Fruit fly (Drosophila melanogaster) whole organism, embryonic: ENCODE results near the gene CG9497.

ENCODE experiments used
- ATbp ChIP-seq: fragments of 200-800 bp; sonication (Bioruptor generic); optimal IDR thresholded peaks from 2 replicates; lab custom pipeline; 2017; ENCODE audit warnings: missing biosample characterization, mild to moderate bottlenecking, missing genetic modification characterization, missing genetic modification reagents
- B-H1 ChIP-seq: fragments of 200-800 bp; sonication (Bioruptor generic); IDR thresholded peaks from 3 replicates; pipeline ENCODE4 v1.3.6; 2022; ENCODE audit warnings: missing biosample characterization, missing genetic modification characterization
- C15 ChIP-seq: fragments of 200-800 bp; sonication (Bioruptor generic); IDR thresholded peaks from 3 replicates; pipeline ENCODE4 v1.3.6; 2022; ENCODE audit warnings: missing biosample characterization, missing genetic modification characterization
- CG13424 ChIP-seq: fragments of 200-800 bp; sonication (Bioruptor generic); optimal IDR thresholded peaks from 2 replicates; lab custom pipeline; 2019; ENCODE audit warnings: missing biosample characterization, mild to moderate bottlenecking, missing genetic modification characterization, moderate library complexity
- CG2120 ChIP-seq: fragments of 200-800 bp; sonication (Bioruptor generic); optimal IDR thresholded peaks from 3 replicates; lab custom pipeline; 2016; ENCODE audit warnings: missing biosample characterization, missing genetic modification characterization
- CG2678 ChIP-seq: fragments of 200-800 bp; sonication (Bioruptor generic); optimal IDR thresholded peaks from 3 replicates; lab custom pipeline; 2019; ENCODE audit warnings: missing biosample characterization, mild to moderate bottlenecking, missing genetic modification characterization, moderate library complexity
- CG3163 ChIP-seq: fragments of 200-800 bp; sonication (Bioruptor generic); optimal IDR thresholded peaks from 3 replicates; lab custom pipeline; 2016; ENCODE audit warnings: missing biosample characterization, missing genetic modification characterization
- CG33213 ChIP-seq: fragments of 200-800 bp; sonication (Bioruptor generic); optimal IDR thresholded peaks from 3 replicates; lab custom pipeline; 2016; ENCODE audit warnings: missing biosample characterization, missing genetic modification characterization
- CG5180 ChIP-seq: fragments of 200-800 bp; sonication (Bioruptor generic); optimal IDR thresholded peaks from 3 replicates; lab custom pipeline; 2017; ENCODE audit warnings: missing biosample characterization, missing genetic modification characterization, mild to moderate bottlenecking, moderate library complexity, missing genetic modification reagents
- CG6175 ChIP-seq: fragments of 200-800 bp; sonication (Bioruptor generic); IDR thresholded peaks from 3 replicates; pipeline ENCODE4 v1.3.6; 2022; ENCODE audit warnings: missing biosample characterization, missing genetic modification characterization
- CG6791 ChIP-seq: fragments of 200-800 bp; sonication (Bioruptor generic); IDR thresholded peaks from 3 replicates; pipeline ENCODE4 v1.3.6; 2022; ENCODE audit warnings: missing biosample characterization, missing genetic modification characterization; ENCODE audit not compliant: partially characterized antibody
- CG7928 ChIP-seq: fragments of 200-800 bp; sonication (Bioruptor generic); optimal IDR thresholded peaks from 2 replicates; lab custom pipeline; 2017; ENCODE audit warnings: missing biosample characterization, mild to moderate bottlenecking, missing genetic modification characterization
- CG7963 ChIP-seq: fragments of 200-800 bp; sonication (Bioruptor generic); IDR thresholded peaks from 3 replicates; pipeline ENCODE4 v1.3.6; 2022; ENCODE audit warnings: missing biosample characterization, missing genetic modification characterization; ENCODE audit not compliant: partially characterized antibody
- CG8290 ChIP-seq, 3 experiments: fragments of 200-800 bp; sonication (Bioruptor generic); optimal IDR thresholded peaks; 2 replicates each; lab custom pipeline; 2016 to 2019; ENCODE audit warnings: missing biosample characterization in 3 of 3, missing genetic modification characterization in 3 of 3, mild to moderate bottlenecking in 2 of 3, moderate library complexity in 1 of 3
- CG8359 ChIP-seq: fragments of 200-800 bp; sonication (Bioruptor generic); optimal IDR thresholded peaks from 2 replicates; lab custom pipeline; 2017; ENCODE audit warnings: missing biosample characterization, mild to moderate bottlenecking, missing genetic modification characterization, borderline replicate concordance
- CG9932 ChIP-seq: fragments of 200-800 bp; sonication (Bioruptor generic); IDR thresholded peaks from 2 replicates; pipeline ENCODE4 v1.3.6; 2022; ENCODE audit warnings: missing biosample characterization, missing genetic modification characterization
- CoRest ChIP-seq: fragments of 200-800 bp; sonication (Bioruptor generic); optimal IDR thresholded peaks from 3 replicates; lab custom pipeline; 2018; ENCODE audit warnings: missing biosample characterization, mild to moderate bottlenecking, missing genetic modification characterization, moderate library complexity
- Dip2 ChIP-seq: fragments of 200-800 bp; sonication (Bioruptor generic); IDR thresholded peaks from 2 replicates; pipeline ENCODE4 v1.3.6; 2022; ENCODE audit warnings: missing biosample characterization, missing genetic modification characterization
- Doc2 ChIP-seq: fragments of 200-800 bp; sonication (Bioruptor generic); IDR thresholded peaks from 2 replicates; pipeline ENCODE4 v1.3.6; 2022; ENCODE audit warnings: missing biosample characterization, missing genetic modification characterization
- Gug ChIP-seq: fragments of 200-800 bp; sonication (Bioruptor generic); IDR thresholded peaks from 4 replicates; pipeline ENCODE4 v1.3.6; 2022; ENCODE audit warnings: missing biosample characterization, missing genetic modification characterization
- MTF-1 ChIP-seq: fragments of 200-800 bp; sonication (Bioruptor generic); optimal IDR thresholded peaks from 2 replicates; lab custom pipeline; 2018; ENCODE audit warnings: missing biosample characterization, mild to moderate bottlenecking, missing genetic modification characterization, borderline replicate concordance
- Max ChIP-seq: fragments of 200-800 bp; sonication (Bioruptor generic); optimal IDR thresholded peaks from 2 replicates; lab custom pipeline; 2016; ENCODE audit warnings: missing biosample characterization, mild to moderate bottlenecking, missing genetic modification characterization
- Opbp ChIP-seq: fragments of 200-800 bp; sonication (Bioruptor generic); IDR thresholded peaks from 3 replicates; pipeline ENCODE4 v1.3.6; 2022; ENCODE audit warnings: missing biosample characterization, missing genetic modification characterization; ENCODE audit not compliant: partially characterized antibody
- Ptx1 ChIP-seq: fragments of 200-800 bp; sonication (Bioruptor generic); IDR thresholded peaks from 2 replicates; pipeline ENCODE4 v1.3.6; 2022; ENCODE audit warnings: missing biosample characterization, missing genetic modification characterization
- Ravus ChIP-seq: fragments of 200-800 bp; sonication (Bioruptor generic); IDR thresholded peaks from 2 replicates; pipeline ENCODE4 v1.3.6; 2022; ENCODE audit warnings: missing biosample characterization, missing genetic modification characterization
- aop ChIP-seq: fragments of 200-800 bp; sonication (Bioruptor generic); IDR thresholded peaks from 2 replicates; pipeline ENCODE4 v1.3.6; 2022; ENCODE audit warnings: missing biosample characterization, missing genetic modification characterization
- dati ChIP-seq: fragments of 200-800 bp; sonication (Bioruptor generic); IDR thresholded peaks from 2 replicates; pipeline ENCODE4 v1.3.6; 2022; ENCODE audit warnings: missing biosample characterization, missing genetic modification characterization
- dimm ChIP-seq: fragments of 200-800 bp; sonication (Bioruptor generic); IDR thresholded peaks from 2 replicates; pipeline ENCODE4 v1.3.6; 2022; ENCODE audit warnings: missing biosample characterization, missing genetic modification characterization
- ewg ChIP-seq: fragments of 200-800 bp; sonication (Bioruptor generic); optimal IDR thresholded peaks from 3 replicates; lab custom pipeline; 2017; ENCODE audit warnings: mild to moderate bottlenecking, missing biosample characterization, missing genetic modification reagents, missing genetic modification characterization
- exex ChIP-seq: fragments of 200-800 bp; sonication (Bioruptor generic); optimal IDR thresholded peaks from 4 replicates; lab custom pipeline; 2018; ENCODE audit warnings: missing biosample characterization, mild to moderate bottlenecking, missing genetic modification characterization, moderate library complexity
- eyg ChIP-seq: fragments of 200-800 bp; sonication (Bioruptor generic); optimal IDR thresholded peaks from 3 replicates; lab custom pipeline; 2016; ENCODE audit warnings: missing biosample characterization, missing genetic modification characterization
- inv ChIP-seq: fragments of 200-800 bp; sonication (Bioruptor generic); IDR thresholded peaks from 2 replicates; pipeline ENCODE4 v1.3.6; 2022; ENCODE audit warnings: missing biosample characterization, missing genetic modification characterization; ENCODE audit not compliant: partially characterized antibody
- ken ChIP-seq: fragments of 200-800 bp; sonication (Bioruptor generic); IDR thresholded peaks from 3 replicates; pipeline ENCODE4 v1.3.6; 2022; ENCODE audit warnings: missing biosample characterization, missing genetic modification characterization
- lilli ChIP-seq: fragments of 200-800 bp; sonication (Bioruptor generic); optimal IDR thresholded peaks from 3 replicates; lab custom pipeline; 2016; ENCODE audit warnings: missing biosample characterization, missing genetic modification characterization
- nmo ChIP-seq: fragments of 200-800 bp; sonication (Bioruptor generic); optimal IDR thresholded peaks from 2 replicates; lab custom pipeline; 2018; ENCODE audit warnings: missing biosample characterization, mild to moderate bottlenecking, missing genetic modification characterization, moderate library complexity
- oc ChIP-seq: fragments of 200-800 bp; sonication (Bioruptor generic); optimal IDR thresholded peaks from 2 replicates; lab custom pipeline; 2018; ENCODE audit warnings: missing biosample characterization, mild to moderate bottlenecking, missing genetic modification characterization, moderate library complexity
- pnt ChIP-seq: fragments of 200-800 bp; sonication (Bioruptor generic); optimal IDR thresholded peaks from 3 replicates; lab custom pipeline; 2016; ENCODE audit warnings: missing biosample characterization, missing genetic modification characterization
- pzg ChIP-seq: fragments of 200-800 bp; sonication (Bioruptor generic); optimal IDR thresholded peaks from 3 replicates; lab custom pipeline; 2018; ENCODE audit warnings: missing biosample characterization, mild to moderate bottlenecking, missing genetic modification characterization, moderate library complexity
- scrt ChIP-seq: fragments of 200-800 bp; sonication (Bioruptor generic); optimal IDR thresholded peaks from 2 replicates; lab custom pipeline; 2018; ENCODE audit warnings: missing biosample characterization, mild to moderate bottlenecking, missing genetic modification characterization, moderate library complexity
- sna ChIP-seq: fragments of 200-800 bp; sonication (Bioruptor generic); IDR thresholded peaks from 2 replicates; pipeline ENCODE4 v1.3.6; 2022; ENCODE audit warnings: missing biosample characterization, missing genetic modification characterization; ENCODE audit not compliant: partially characterized antibody
- stc ChIP-seq: fragments of 200-800 bp; sonication (Bioruptor generic); IDR thresholded peaks from 2 replicates; pipeline ENCODE4 v1.3.6; 2022; ENCODE audit warnings: missing biosample characterization, missing genetic modification characterization
- tx ChIP-seq: fragments of 200-800 bp; sonication (Bioruptor generic); optimal IDR thresholded peaks from 2 replicates; lab custom pipeline; 2016; ENCODE audit warnings: missing biosample characterization, missing genetic modification characterization
- vvl ChIP-seq: fragments of 200-800 bp; sonication (Bioruptor generic); IDR thresholded peaks from 2 replicates; pipeline ENCODE4 v1.3.6; 2022; ENCODE audit warnings: missing biosample characterization, missing genetic modification characterization
- wdn ChIP-seq: fragments of 200-800 bp; sonication (Bioruptor generic); IDR thresholded peaks from 2 replicates; pipeline ENCODE4 v1.3.6; 2022; ENCODE audit warnings: missing biosample characterization, missing genetic modification characterization
- wek ChIP-seq: fragments of 200-800 bp; sonication (Bioruptor generic); optimal IDR thresholded peaks from 3 replicates; lab custom pipeline; 2018; ENCODE audit warnings: missing biosample characterization, mild to moderate bottlenecking, missing genetic modification characterization, moderate library complexity

Gene CG9497

DNA sequence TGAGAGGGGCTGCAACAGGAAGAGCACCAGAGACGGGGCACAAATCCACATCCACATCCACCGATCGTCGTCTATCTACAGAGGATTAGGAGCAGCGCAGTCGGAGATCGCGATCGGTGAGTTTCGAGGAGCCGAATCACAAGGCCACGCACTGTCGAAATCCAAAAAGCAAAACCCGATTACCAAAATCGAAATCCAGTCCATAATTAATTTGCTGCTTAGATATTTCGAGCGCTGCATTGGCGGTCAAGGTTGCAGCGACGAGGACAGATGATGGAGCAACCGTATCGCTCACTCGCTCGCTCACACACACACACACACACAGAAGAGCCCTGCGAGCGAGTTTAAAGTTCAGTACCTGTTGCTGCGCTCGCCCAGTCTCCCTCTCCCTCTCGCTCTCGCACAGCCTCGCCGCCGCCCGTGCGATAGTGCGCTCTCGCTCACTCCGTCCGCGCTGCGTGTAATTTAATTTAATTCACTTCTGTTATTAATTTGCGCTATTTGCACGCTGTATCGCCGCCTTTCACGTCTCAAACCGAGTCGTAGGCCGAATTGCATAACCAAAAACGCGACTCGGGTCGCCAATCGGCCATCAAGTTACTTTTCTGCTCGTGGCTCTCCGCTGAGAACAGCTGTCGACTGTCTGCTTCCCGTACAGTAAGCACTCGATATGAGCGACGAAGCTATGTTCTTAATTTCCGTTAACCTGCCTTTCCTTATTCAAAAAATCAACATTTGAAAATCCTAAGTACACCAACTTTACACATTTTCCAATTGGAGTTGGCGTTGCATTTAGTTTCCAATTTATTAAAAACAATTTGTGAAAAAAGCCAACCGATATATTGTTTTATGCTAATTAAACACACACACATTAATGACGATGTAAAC, 9.0 kb downstream of the CG9497 start (continued):
- TF ChIP-seq eyg (GFP tag; lab: Kevin White, UChicago) (peak; percentile 30), CG8359 (GFP tag; lab: Kevin White, UChicago) (no peak), Ptx1 (GFP tag; lab: Robert Waterston, UW) (peak; percentile 51), wek (no peak), ATbp (peak; percentile 34), aop (GFP tag; lab: Robert Waterston, UW) (no peak), CG33213 (GFP tag; lab: Kevin White, UChicago) (peak; percentile 62), CoRest (tag; lab: Kevin White, UChicago) (peak; percentile 47), CG9932 (GFP tag; lab: Robert Waterston, UW) (peak; percentile 37; the same call in 1 of the 2 replicates), CG3163 (no peak), Doc2 (GFP tag; lab: Robert Waterston, UW) (no peak), CG2678 (peak; percentile 51), wdn (GFP tag; lab: Robert Waterston, UW) (peak; percentile 59)
- TF ChIP-seq, all 482 proteins: peak for 220

DNA sequence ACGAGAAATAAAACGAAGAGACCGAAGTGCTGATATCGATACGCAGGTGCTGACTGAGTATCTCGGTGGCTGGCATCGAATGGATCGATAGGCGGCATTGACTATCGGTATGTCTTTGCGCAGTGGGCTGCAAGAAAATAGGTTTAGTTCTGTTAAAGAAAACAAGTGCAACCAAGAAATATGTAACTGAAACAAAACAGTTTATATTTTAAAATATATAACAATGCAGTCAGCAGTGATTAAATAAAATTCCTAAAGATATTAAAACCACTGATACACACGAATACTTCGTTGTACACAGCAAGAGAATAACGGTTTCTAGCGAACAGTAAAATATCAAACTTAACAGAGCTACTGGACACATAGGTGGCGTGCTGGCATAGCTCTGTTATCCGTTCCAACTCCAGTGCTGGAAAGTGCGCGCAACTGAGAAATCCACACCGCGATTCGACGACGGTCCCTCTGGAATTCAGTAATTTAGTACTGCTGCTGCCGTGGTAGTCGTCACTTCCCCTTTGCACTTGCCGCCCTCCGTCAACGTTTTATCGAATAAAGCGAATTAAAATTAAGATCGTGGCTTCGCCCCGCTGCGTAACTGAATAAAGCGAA, 9.8 kb downstream of the CG9497 start, which contains the start of the genes Pez and Cpr:
Pez (minus strand) TSS at position 305 of the 609 bp plus-strand sequence.
Cpr (plus strand) TSS at position 470 of the 609 bp plus-strand sequence.
- TF ChIP-seq vvl (GFP tag; lab: Robert Waterston, UW) = peak; percentile 55
- TF ChIP-seq C15 = 0 out of 3 replicates have a peak, but pooled peaks have one; percentile 25
- TF ChIP-seq pnt (GFP tag; lab: Kevin White, UChicago) = no peak
- no peak for TF ChIP-seq oc (tag; lab: Kevin White, UChicago)
- peak; percentile 68 for TF ChIP-seq inv (GFP tag; lab: Robert Waterston, UW)
- TF ChIP-seq CG6175 (GFP tag; lab: Robert Waterston, UW) = peak; percentile 6; the same call in 1 of the 3 replicates
- TF ChIP-seq exex (tag; lab: Kevin White, UChicago) = peak; percentile 24
- TF ChIP-seq MTF-1 = peak; percentile 64
- peak; percentile 0 for TF ChIP-seq tx
- peak; percentile 72; the same call in 2 of the 3 replicates for TF ChIP-seq ken (GFP tag; lab: Robert Waterston, UW)
- peak; percentile 81 for TF ChIP-seq CG6791
- no peak for TF ChIP-seq dimm (GFP tag; lab: Robert Waterston, UW)
- peak; percentile 32 for TF ChIP-seq scrt
- no peak for TF ChIP-seq dati
- TF ChIP-seq Gug (GFP tag; lab: Robert Waterston, UW) = peak; percentile 11; the same call in 1 of the 4 replicates
- TF ChIP-seq nmo (GFP tag; lab: Kevin White, UChicago) = peak; percentile 9
- peak; percentile 34; the same call in 1 of the 2 replicates for TF ChIP-seq stc (GFP tag; lab: Robert Waterston, UW)
- TF ChIP-seq CG7963 = peak; percentile 79
- peak; percentile 19 for TF ChIP-seq ewg
- peak; percentile 79 for TF ChIP-seq Opbp (GFP tag; lab: Robert Waterston, UW)
- TF ChIP-seq CG2120 = peak; percentile 56
- peak; percentile 36 for TF ChIP-seq CG5180 (GFP tag; lab: Kevin White, UChicago)
- TF ChIP-seq sna (GFP tag; lab: Robert Waterston, UW) = peak; percentile 76
- TF ChIP-seq lilli (GFP tag; lab: Kevin White, UChicago) = peak; percentile 39
- no peak for TF ChIP-seq Ravus (GFP tag; lab: Robert Waterston, UW)
- peak; percentile 5 for TF ChIP-seq Max
- peak; percentile 15; the same call in 2 of the 3 replicates for TF ChIP-seq B-H1 (GFP tag; lab: Robert Waterston, UW)
- peak; percentile 48 for TF ChIP-seq CG8290 (GFP tag; optimal IDR thresholded peaks at IDR 0.05; lab: Kevin White, UChicago)
- peak; percentile 28 to 90 for TF ChIP-seq CG8290 (tag; optimal IDR thresholded peaks at IDR 0.05; lab: Kevin White, UChicago)
- peak; percentile 9 for TF ChIP-seq CG13424
- TF ChIP-seq Dip2 = peak; percentile 92
- TF ChIP-seq CG7928 = peak; percentile 38
- peak; percentile 92 for TF ChIP-seq pzg (GFP tag; lab: Kevin White, UChicago)
